Worm (Caenorhabditis elegans): Measurements from ENCODE around the gene Y71H2AM.14.

DNA sequence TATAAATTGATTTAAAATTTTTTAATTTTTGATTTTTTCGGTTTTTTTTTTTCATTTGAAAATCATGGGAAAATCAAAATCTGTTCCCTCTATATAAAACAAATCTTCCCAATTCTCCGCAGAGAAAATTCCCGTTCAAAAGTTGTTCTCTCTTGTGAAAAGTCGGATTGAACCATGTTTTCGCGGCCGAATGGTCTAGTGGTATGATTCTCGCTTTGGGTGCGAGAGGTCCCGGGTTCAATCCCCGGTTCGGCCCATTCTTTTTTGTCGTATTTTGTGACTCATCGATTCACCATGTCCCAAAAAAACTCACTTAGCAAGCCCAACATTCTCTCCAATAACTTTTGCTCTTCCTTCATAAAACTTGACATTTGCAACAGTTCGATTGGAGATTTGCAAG, 34.9 kb downstream of the Y71H2AM.14 start:
- TF ChIP-seq snpc-4 (tag; optimal IDR thresholded peaks at IDR 0.05) (no peak), F13H6.1 (tag; optimal IDR thresholded peaks at IDR 0.05) (no peak), elt-1 (tag; optimal IDR thresholded peaks at IDR 0.05) (no peak), nhr-237 (tag; optimal IDR thresholded peaks at IDR 0.05) (no peak), lin-11 (tag; optimal IDR thresholded peaks at IDR 0.05) (no peak)
